Worm (Caenorhabditis elegans) whole organism, L4 larva: ENCODE data around the gene tmem-138.
A peak's percentile ranks its signal among the peaks of the same experiment; 100 is the strongest.

Experiments
- F26F4.8 ChIP-seq: fragments of 200-800 bp; sonication (Bioruptor generic); conservative IDR thresholded peaks from 2 replicates; pipeline ENCODE4 v1.3.6; 2022; ENCODE audit warnings: missing genetic modification characterization, missing compliant biosample characterization
- T20F7.1 ChIP-seq: fragments of 200-800 bp; sonication (Bioruptor generic); optimal IDR thresholded peaks from 2 replicates; lab custom pipeline; 2018; ENCODE audit warnings: mild to moderate bottlenecking, missing genetic modification characterization, missing compliant biosample characterization
- T26A8.4 ChIP-seq: fragments of 200-800 bp; sonication (Bioruptor generic); IDR thresholded peaks from 2 replicates; pipeline ENCODE4 v1.3.6; 2022; ENCODE audit warnings: missing genetic modification characterization, missing compliant biosample characterization
- Y48G9A.11 ChIP-seq: fragments of 200-800 bp; sonication (Bioruptor generic); IDR thresholded peaks from 2 replicates; pipeline ENCODE4 v1.3.6; 2022; ENCODE audit warnings: missing genetic modification reagents, missing genetic modification characterization, missing compliant biosample characterization
- arid-1 ChIP-seq: fragments of 200-800 bp; sonication (Bioruptor generic); conservative IDR thresholded peaks from 2 replicates; pipeline ENCODE4 v1.3.6; 2022; ENCODE audit warnings: missing genetic modification reagents, missing genetic modification characterization, missing compliant biosample characterization
- attf-4 ChIP-seq: sonication (generic microtip); optimal IDR thresholded peaks from 3 replicates; lab custom pipeline; 2017; ENCODE audit warnings: missing biosample characterization, missing genetic modification characterization
- ceh-20 ChIP-seq: fragments of 200-800 bp; sonication (Bioruptor generic); IDR thresholded peaks from 2 replicates; pipeline ENCODE4 v1.3.6; 2022; ENCODE audit warnings: missing genetic modification reagents, missing genetic modification characterization, missing compliant biosample characterization
- ceh-32 ChIP-seq: sonication (generic microtip); optimal IDR thresholded peaks from 2 replicates; lab custom pipeline; 2016; ENCODE audit warnings: mild to moderate bottlenecking, missing genetic modification characterization, missing compliant biosample characterization; ENCODE audit not compliant: poor library complexity
- ceh-44 ChIP-seq: fragments of 200-800 bp; sonication (Bioruptor generic); IDR thresholded peaks from 2 replicates; pipeline ENCODE4 v1.3.6; 2022; ENCODE audit warnings: missing genetic modification reagents, missing genetic modification characterization, missing compliant biosample characterization
- ctbp-1 ChIP-seq: fragments of 200-800 bp; sonication (Bioruptor generic); IDR thresholded peaks from 2 replicates; pipeline ENCODE4 v1.3.6; 2022; ENCODE audit warnings: missing genetic modification reagents, missing genetic modification characterization, missing compliant biosample characterization
- dpl-1 ChIP-seq: fragments of 150-350 bp; optimal IDR thresholded peaks from 2 replicates; lab custom pipeline; 2014; ENCODE audit warnings: missing biosample characterization, missing genetic modification reagents, missing genetic modification characterization
- duxl-1 ChIP-seq: sonication (generic microtip); optimal IDR thresholded peaks from 2 replicates; lab custom pipeline; 2016; ENCODE audit warnings: mild to moderate bottlenecking, missing genetic modification characterization, moderate library complexity, missing compliant biosample characterization; ENCODE audit not compliant: poor library complexity
- dve-1 ChIP-seq: sonication (generic microtip); optimal IDR thresholded peaks from 2 replicates; lab custom pipeline; 2017; ENCODE audit warnings: antibody characterized with exemption, mild to moderate bottlenecking, missing genetic modification characterization, missing compliant biosample characterization; ENCODE audit not compliant: insufficient read depth
- egl-43 ChIP-seq: fragments of 200-800 bp; sonication (Bioruptor generic); IDR thresholded peaks from 2 replicates; pipeline ENCODE4 v1.3.6; 2022; ENCODE audit warnings: missing genetic modification reagents, missing genetic modification characterization, missing compliant biosample characterization
- fkh-10 ChIP-seq: fragments of 150-350 bp; optimal IDR thresholded peaks from 2 replicates; lab custom pipeline; 2014; ENCODE audit warnings: missing biosample characterization, missing genetic modification reagents, missing genetic modification characterization
- gei-8 ChIP-seq: fragments of 200-800 bp; sonication (Bioruptor generic); optimal IDR thresholded peaks from 2 replicates; lab custom pipeline; 2018; ENCODE audit warnings: mild to moderate bottlenecking, missing genetic modification characterization, missing compliant biosample characterization
- hif-1 ChIP-seq, 2 experiments: sonication (generic microtip); optimal IDR thresholded peaks; 2 replicates each; lab custom pipeline; 2016 to 2017; ENCODE audit warnings: missing compliant biosample characterization in 2 of 2, missing genetic modification characterization in 2 of 2, missing genetic modification reagents in 2 of 2, missing genotype in 2 of 2, mild to moderate bottlenecking in 1 of 2
- hlh-11 ChIP-seq: fragments of 200-800 bp; sonication (Bioruptor generic); optimal IDR thresholded peaks from 2 replicates; lab custom pipeline; 2018; ENCODE audit warnings: mild to moderate bottlenecking, missing genetic modification characterization, missing compliant biosample characterization
- hlh-30 ChIP-seq: sonication (generic microtip); optimal IDR thresholded peaks from 2 replicates; lab custom pipeline; 2017; ENCODE audit warnings: antibody characterized with exemption, mild to moderate bottlenecking, missing genetic modification characterization, missing compliant biosample characterization; ENCODE audit not compliant: insufficient read depth
- jun-1 ChIP-seq: fragments of 150-350 bp; optimal IDR thresholded peaks from 2 replicates; lab custom pipeline; 2014; ENCODE audit warnings: missing biosample characterization, missing genetic modification reagents, missing genetic modification characterization
- lin-13 ChIP-seq: fragments of 150-350 bp; optimal IDR thresholded peaks from 2 replicates; lab custom pipeline; 2014; ENCODE audit warnings: missing biosample characterization, missing genetic modification reagents, missing genetic modification characterization
- lin-29 ChIP-seq: fragments of 200-800 bp; sonication (Bioruptor generic); IDR thresholded peaks from 2 replicates; pipeline ENCODE4 v1.3.6; 2022; ENCODE audit warnings: missing genetic modification reagents, missing genetic modification characterization, missing compliant biosample characterization
- lir-3 ChIP-seq: sonication (generic microtip); optimal IDR thresholded peaks from 2 replicates; lab custom pipeline; 2016; ENCODE audit warnings: mild to moderate bottlenecking, missing genetic modification characterization, missing compliant biosample characterization
- lsy-2 ChIP-seq, 2 experiments: fragments of 150-350 bp in 1 of 2; sonication (generic microtip) in 1 of 2; optimal IDR thresholded peaks; 2 replicates each; lab custom pipeline; 2014 to 2017; ENCODE audit warnings: missing biosample characterization in 2 of 2, missing genetic modification characterization in 2 of 2
- madf-5 ChIP-seq, 2 experiments: fragments of 200-800 bp; sonication (Bioruptor generic); IDR thresholded peaks; 2 replicates each; pipeline ENCODE4 v1.3.6; 2022; ENCODE audit warnings: missing compliant biosample characterization in 2 of 2, missing genetic modification characterization in 2 of 2
- madf-9 ChIP-seq: fragments of 200-800 bp; sonication (Bioruptor generic); conservative IDR thresholded peaks from 2 replicates; pipeline ENCODE4 v1.3.6; 2022; ENCODE audit warnings: missing genetic modification reagents, missing genetic modification characterization, missing compliant biosample characterization
- mep-1 ChIP-seq: fragments of 150-350 bp; sonication (generic microtip); optimal IDR thresholded peaks from 3 replicates; lab custom pipeline; 2014; ENCODE audit warnings: missing biosample characterization, missing genetic modification characterization
- mes-2 ChIP-seq: sonication (generic microtip); optimal IDR thresholded peaks from 2 replicates; lab custom pipeline; 2016; ENCODE audit warnings: missing genotype, mild to moderate bottlenecking, missing genetic modification characterization, missing compliant biosample characterization; ENCODE audit not compliant: poor library complexity, severe bottlenecking
- nhr-11 ChIP-seq: fragments of 150-350 bp; optimal IDR thresholded peaks from 2 replicates; lab custom pipeline; 2014; ENCODE audit warnings: missing biosample characterization, missing genetic modification characterization
- nhr-111 ChIP-seq: fragments of 200-800 bp; sonication (Bioruptor generic); optimal IDR thresholded peaks from 2 replicates; lab custom pipeline; 2018; ENCODE audit warnings: mild to moderate bottlenecking, missing genetic modification characterization, missing compliant biosample characterization
- nhr-28 ChIP-seq: fragments of 150-350 bp; optimal IDR thresholded peaks from 2 replicates; lab custom pipeline; 2014; ENCODE audit warnings: missing biosample characterization, missing genetic modification characterization
- nhr-6 ChIP-seq: fragments of 150-350 bp; optimal IDR thresholded peaks from 2 replicates; lab custom pipeline; 2014; ENCODE audit warnings: missing biosample characterization, missing genetic modification characterization
- nhr-77 ChIP-seq: fragments of 150-350 bp; optimal IDR thresholded peaks from 2 replicates; lab custom pipeline; 2014; ENCODE audit warnings: missing biosample characterization, missing genetic modification characterization
- pha-4 ChIP-seq, 2 experiments: fragments of 150-350 bp in 1 of 2; fragments of 200-800 bp in 1 of 2; sonication (Bioruptor generic) in 1 of 2; IDR thresholded peaks in 1 of 2; optimal IDR thresholded peaks in 1 of 2; 2 replicates each; pipeline versions ENCODE4 v1.3.6 to Lab custom; 2014 to 2022; ENCODE audit warnings: missing genetic modification characterization in 2 of 2, missing genetic modification reagents in 2 of 2, missing biosample characterization in 1 of 2, missing compliant biosample characterization in 1 of 2
- snpc-4 ChIP-seq: fragments of 150-350 bp; optimal IDR thresholded peaks from 2 replicates; lab custom pipeline; 2014; ENCODE audit warnings: missing biosample characterization, missing genetic modification characterization
- unc-130 ChIP-seq: sonication (generic microtip); optimal IDR thresholded peaks from 2 replicates; lab custom pipeline; 2016; ENCODE audit warnings: missing genetic modification reagents, missing genetic modification characterization, missing compliant biosample characterization
- unc-62 ChIP-seq, 3 experiments: fragments of 150-350 bp in 1 of 3; sonication (generic microtip); optimal IDR thresholded peaks in 2 of 3; peaks in 1 of 3; 1 replicate in 1 of 3; 2 replicates in 2 of 3; lab custom pipeline; 2014 to 2017; ENCODE audit warnings: missing biosample characterization in 3 of 3, missing genetic modification characterization in 3 of 3, missing genetic modification reagents in 3 of 3, missing genotype in 1 of 3
- zip-2 ChIP-seq: fragments of 150-350 bp; optimal IDR thresholded peaks from 2 replicates; lab custom pipeline; 2014; ENCODE audit warnings: missing biosample characterization, missing genetic modification characterization

tmem-138 gene

ce11 chrII:8149930-8150329 is 7.2 kb upstream of the tmem-138 start, which contains the start of gene F10B5.3:
Gene F10B5.3 (minus strand): TSS chrII:8150030.
- TF ChIP-seq unc-62 (GFP tag; optimal IDR thresholded peaks at IDR 0.05 in 1 of 2; lab: Kevin White, UChicago) (peak in 1 of 2 experiments; percentile 7), unc-62 (tag; optimal IDR thresholded peaks at IDR 0.05; lab: Kevin White, UChicago) (no peak), ceh-44 (GFP tag; lab: Robert Waterston, UW) (no peak), snpc-4 (tag; lab: Kevin White, UChicago) (no peak)

- TF ChIP-seq dpl-1 (GFP tag; lab: Kevin White, UChicago) (no peak), madf-9 (GFP tag; lab: Robert Waterston, UW) (no peak), Y48G9A.11 (no peak), mes-2 (tag; lab: Kevin White, UChicago) (peak; percentile 0), madf-5 (GFP tag; IDR thresholded peaks at IDR 0.05; lab: Robert Waterston, UW) (no peak), ctbp-1 (GFP tag; lab: Robert Waterston, UW) (0 out of 2 replicates have a peak, but pooled peaks have one; percentile 43), gei-8 (GFP tag; lab: Kevin White, UChicago) (no peak), jun-1 (no peak), hlh-30 (tag; lab: Kevin White, UChicago) (no peak), ceh-20 (no peak), pha-4 (GFP tag; IDR thresholded peaks at IDR 0.05; lab: Robert Waterston, UW) (no peak), pha-4 (tag; optimal IDR thresholded peaks at IDR 0.05; lab: Kevin White, UChicago) (peak; percentile 54), attf-4 (tag; lab: Kevin White, UChicago) (no peak), lsy-2 (tag; optimal IDR thresholded peaks at IDR 0.05; lab: Kevin White, UChicago) (peak in 1 of 2 experiments; percentile 56), fkh-10 (GFP tag; lab: Kevin White, UChicago) (peak; percentile 63), nhr-6 (tag; lab: Kevin White, UChicago) (peak; percentile 82), F26F4.8 (GFP tag; lab: Robert Waterston, UW) (no peak), T26A8.4 (GFP tag; lab: Robert Waterston, UW) (no peak), hlh-11 (tag; lab: Kevin White, UChicago) (peak; percentile 16)
Measured at ce11 chrII:8152711-8153325, 4.3 kb upstream of the tmem-138 start.

- TF ChIP-seq nhr-6 (tag; lab: Kevin White, UChicago) (peak; percentile 46), F26F4.8 (GFP tag; lab: Robert Waterston, UW) (no peak), dve-1 (peak; percentile 71), ceh-32 (tag; lab: Kevin White, UChicago) (no peak), egl-43 (GFP tag; lab: Robert Waterston, UW) (no peak), nhr-77 (no peak), mep-1 (tag; lab: Kevin White, UChicago) (no peak), unc-130 (GFP tag; lab: Kevin White, UChicago) (peak; percentile 1), nhr-28 (peak; percentile 20), nhr-11 (no peak), lir-3 (tag; lab: Kevin White, UChicago) (no peak), mes-2 (tag; lab: Kevin White, UChicago) (peak; percentile 66), lin-13 (no peak), zip-2 (no peak), arid-1 (no peak), nhr-111 (GFP tag; lab: Kevin White, UChicago) (no peak), dpl-1 (GFP tag; lab: Kevin White, UChicago) (peak; percentile 89), madf-5 (GFP tag; IDR thresholded peaks at IDR 0.05; lab: Robert Waterston, UW) (no peak), hif-1 (tag; optimal IDR thresholded peaks at IDR 0.05; lab: Kevin White, UChicago) (no peak), lsy-2 (tag; optimal IDR thresholded peaks at IDR 0.05; lab: Kevin White, UChicago) (peak in 1 of 2 experiments; percentile 91), hlh-11 (tag; lab: Kevin White, UChicago) (peak; percentile 37), lin-29 (no peak), duxl-1 (tag; lab: Kevin White, UChicago) (peak; percentile 60), T26A8.4 (GFP tag; lab: Robert Waterston, UW) (no peak), T20F7.1 (GFP tag; lab: Kevin White, UChicago) (peak; percentile 72)
Measured at ce11 chrII:8157991-8158390, 868 bp downstream of the tmem-138 start, which contains the start of gene pch-2. Gene pch-2 (plus strand): TSS chrII:8158349.
